Fruit fly (Drosophila melanogaster) whole organism, pupa: ENCODE results near the gene Cpr5C.

Experiments
- CG12605 ChIP-seq: fragments of 200-800 bp; sonication (Bioruptor generic); IDR thresholded peaks from 2 replicates; pipeline ENCODE4 v1.3.6; 2022; ENCODE audit warnings: missing biosample characterization, missing genetic modification characterization
- CG13204 ChIP-seq: fragments of 200-800 bp; sonication (Bioruptor generic); optimal IDR thresholded peaks from 2 replicates; lab custom pipeline; 2018; ENCODE audit warnings: missing biosample characterization, mild to moderate bottlenecking, missing genetic modification characterization, moderate library complexity
- EcR ChIP-seq: fragments of 200-800 bp; sonication (Bioruptor generic); optimal IDR thresholded peaks from 3 replicates; lab custom pipeline; 2019; ENCODE audit warnings: missing biosample characterization, missing genetic modification characterization, mild to moderate bottlenecking, moderate library complexity, missing genetic modification reagents
- Pif1A ChIP-seq: fragments of 200-800 bp; sonication (Bioruptor generic); optimal IDR thresholded peaks from 3 replicates; lab custom pipeline; 2016; ENCODE audit warnings: missing biosample characterization, missing genetic modification characterization
- rn ChIP-seq: fragments of 200-800 bp; sonication (Bioruptor generic); IDR thresholded peaks from 2 replicates; pipeline ENCODE4 v1.3.6; 2022; ENCODE audit warnings: missing biosample characterization, missing genetic modification characterization

DNA sequence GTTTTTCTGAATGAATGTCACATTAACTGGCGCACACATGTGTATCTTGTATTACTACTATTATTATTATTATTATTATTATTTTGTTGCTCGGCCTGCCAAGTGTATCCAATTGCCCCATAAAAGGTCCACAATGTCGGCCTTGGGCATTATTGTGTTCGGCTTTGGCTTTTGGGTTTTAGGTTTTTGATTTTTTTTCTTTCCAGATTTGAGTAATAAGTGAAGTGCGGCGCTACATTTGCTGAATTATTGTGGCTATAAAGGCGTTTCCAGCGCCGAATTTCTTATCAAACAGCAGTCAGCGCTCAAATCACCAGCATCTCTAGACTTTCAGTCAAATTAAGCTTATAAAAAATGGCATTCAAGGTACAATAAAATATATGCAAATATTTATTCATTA, at the start of gene Cpr5C:
- TF ChIP-seq CG12605 (GFP tag; lab: Robert Waterston, UW) = no peak
- no peak for TF ChIP-seq CG13204 (GFP tag; lab: Kevin White, UChicago)
- TF ChIP-seq EcR (GFP tag; lab: Kevin White, UChicago) = no peak
- TF ChIP-seq Pif1A (GFP tag; lab: Kevin White, UChicago) = no peak
- no peak for TF ChIP-seq rn
